Worm (Caenorhabditis elegans) whole organism, young adult: Measurements from ENCODE around the gene peli-1.

Source experiments
- F49E8.2 ChIP-seq: sonication (generic microtip); optimal IDR thresholded peaks from 3 replicates; lab custom pipeline; 2017; ENCODE audit warnings: missing genetic modification characterization, mild to moderate bottlenecking, missing compliant biosample characterization, antibody characterized with exemption, moderate library complexity; ENCODE audit not compliant: insufficient read depth
- F57A8.1 ChIP-seq: fragments of 200-800 bp; sonication (Bioruptor generic); optimal IDR thresholded peaks from 2 replicates; lab custom pipeline; 2018; ENCODE audit warnings: mild to moderate bottlenecking, missing genetic modification characterization, moderate library complexity, missing compliant biosample characterization
- Y53F4B.3 ChIP-seq: fragments of 200-800 bp; sonication (Bioruptor generic); IDR thresholded peaks from 2 replicates; pipeline ENCODE4 v1.3.6; 2022; ENCODE audit warnings: missing genetic modification reagents, missing genetic modification characterization, missing compliant biosample characterization
- Y53G8AR.9 ChIP-seq: fragments of 200-800 bp; sonication (Bioruptor generic); conservative IDR thresholded peaks from 2 replicates; pipeline ENCODE4 v1.3.6; 2022; ENCODE audit warnings: missing genetic modification reagents, missing genetic modification characterization, missing compliant biosample characterization
- Y56A3A.18 ChIP-seq: fragments of 200-800 bp; sonication (Bioruptor generic); IDR thresholded peaks from 2 replicates; pipeline ENCODE4 v1.3.6; 2022; ENCODE audit warnings: missing genetic modification reagents, missing genetic modification characterization, missing compliant biosample characterization
- ZK185.1 ChIP-seq: sonication (generic microtip); optimal IDR thresholded peaks from 2 replicates; lab custom pipeline; 2016; ENCODE audit warnings: mild to moderate bottlenecking, missing genetic modification characterization, missing compliant biosample characterization; ENCODE audit not compliant: poor library complexity, severe bottlenecking
- ama-1 ChIP-seq, 3 experiments: fragments of 150-350 bp in 1 of 3; sonication (generic microtip) in 2 of 3; optimal IDR thresholded peaks; 2 replicates each; lab custom pipeline; 2014 to 2018; ENCODE audit warnings: missing biosample characterization in 2 of 3, missing genetic modification characterization in 2 of 3, missing genetic modification reagents in 2 of 3
- aptf-3 ChIP-seq: fragments of 200-800 bp; sonication (Bioruptor generic); IDR thresholded peaks from 2 replicates; pipeline ENCODE4 v1.3.6; 2022; ENCODE audit warnings: missing genetic modification characterization, missing compliant biosample characterization
- attf-6 ChIP-seq: fragments of 200-800 bp; sonication (Bioruptor generic); IDR thresholded peaks from 2 replicates; pipeline ENCODE4 v1.3.6; 2022; ENCODE audit warnings: missing genetic modification reagents, missing genetic modification characterization, missing compliant biosample characterization
- bed-1 ChIP-seq: fragments of 200-800 bp; sonication (Bioruptor generic); IDR thresholded peaks from 2 replicates; pipeline ENCODE4 v1.3.6; 2022; ENCODE audit warnings: missing genetic modification reagents, missing genetic modification characterization, missing compliant biosample characterization
- ceh-79 ChIP-seq: sonication (generic microtip); optimal IDR thresholded peaks from 2 replicates; lab custom pipeline; 2017; ENCODE audit warnings: mild to moderate bottlenecking, missing genetic modification characterization, missing compliant biosample characterization
- ceh-91 ChIP-seq: fragments of 200-800 bp; sonication (Bioruptor generic); IDR thresholded peaks from 2 replicates; pipeline ENCODE4 v1.3.6; 2022; ENCODE audit warnings: missing genetic modification reagents, missing genetic modification characterization, missing compliant biosample characterization
- dox-1 ChIP-seq: fragments of 200-800 bp; sonication (Bioruptor generic); IDR thresholded peaks from 2 replicates; pipeline ENCODE4 v1.3.6; 2022; ENCODE audit warnings: missing genetic modification reagents, missing genetic modification characterization, missing compliant biosample characterization
- dpl-1 ChIP-seq: fragments of 150-350 bp; optimal IDR thresholded peaks from 2 replicates; lab custom pipeline; 2014; ENCODE audit warnings: missing biosample characterization, missing genetic modification reagents, missing genetic modification characterization
- ekl-4 ChIP-seq: fragments of 200-800 bp; sonication (Bioruptor generic); IDR thresholded peaks from 2 replicates; pipeline ENCODE4 v1.3.6; 2022; ENCODE audit warnings: missing genetic modification reagents, missing genetic modification characterization, missing compliant biosample characterization
- gei-17 ChIP-seq: fragments of 200-800 bp; sonication (Bioruptor generic); optimal IDR thresholded peaks from 2 replicates; lab custom pipeline; 2018; ENCODE audit warnings: mild to moderate bottlenecking, missing genetic modification characterization, missing compliant biosample characterization
- hlh-12 ChIP-seq: sonication (generic microtip); optimal IDR thresholded peaks from 2 replicates; lab custom pipeline; 2016; ENCODE audit warnings: missing genetic modification characterization, missing compliant biosample characterization
- hmg-20 ChIP-seq: fragments of 200-800 bp; sonication (Bioruptor generic); IDR thresholded peaks from 2 replicates; pipeline ENCODE4 v1.3.6; 2022; ENCODE audit warnings: missing genetic modification reagents, missing genetic modification characterization, missing compliant biosample characterization
- hrde-1 ChIP-seq: sonication (generic microtip); optimal IDR thresholded peaks from 2 replicates; lab custom pipeline; 2016; ENCODE audit warnings: missing genetic modification characterization, mild to moderate bottlenecking, missing compliant biosample characterization, moderate library complexity, missing genotype, missing genetic modification reagents, borderline replicate concordance
- lag-1 ChIP-seq: fragments of 200-800 bp; sonication (Bioruptor generic); IDR thresholded peaks from 2 replicates; pipeline ENCODE4 v1.3.6; 2022; ENCODE audit warnings: missing genetic modification reagents, missing genetic modification characterization, missing compliant biosample characterization
- let-607 ChIP-seq, 2 experiments: fragments of 200-800 bp in 1 of 2; sonication (Bioruptor generic) in 1 of 2; sonication (generic microtip) in 1 of 2; optimal IDR thresholded peaks; 2 replicates each; lab custom pipeline; 2016 to 2018; ENCODE audit warnings: mild to moderate bottlenecking in 2 of 2, missing compliant biosample characterization in 2 of 2, missing genetic modification characterization in 2 of 2, moderate library complexity in 2 of 2, missing genotype in 1 of 2
- lir-1 ChIP-seq: fragments of 200-800 bp; sonication (Bioruptor generic); conservative IDR thresholded peaks from 2 replicates; pipeline ENCODE4 v1.3.6; 2022; ENCODE audit warnings: missing genetic modification reagents, missing genetic modification characterization, missing compliant biosample characterization
- mes-4 ChIP-seq: sonication (generic microtip); optimal IDR thresholded peaks from 2 replicates; lab custom pipeline; 2016; ENCODE audit warnings: missing genotype, missing genetic modification characterization, missing compliant biosample characterization
- nfya-2 ChIP-seq: fragments of 200-800 bp; sonication (Bioruptor generic); IDR thresholded peaks from 2 replicates; pipeline ENCODE4 v1.3.6; 2022; ENCODE audit warnings: missing genetic modification reagents, missing genetic modification characterization, missing compliant biosample characterization
- snpc-3.4 ChIP-seq: sonication (generic microtip); optimal IDR thresholded peaks from 2 replicates; lab custom pipeline; 2017; ENCODE audit warnings: missing genetic modification characterization, mild to moderate bottlenecking, missing compliant biosample characterization, antibody characterized with exemption, moderate library complexity, missing genotype, missing genetic modification reagents
- somi-1 ChIP-seq: fragments of 200-800 bp; sonication (Bioruptor generic); optimal IDR thresholded peaks from 2 replicates; lab custom pipeline; 2018; ENCODE audit warnings: mild to moderate bottlenecking, missing genetic modification characterization, missing compliant biosample characterization
- tbx-9 ChIP-seq: sonication (generic microtip); optimal IDR thresholded peaks from 2 replicates; lab custom pipeline; 2016; ENCODE audit warnings: borderline replicate concordance, missing genetic modification characterization, inconsistent platforms, missing compliant biosample characterization
- unc-62 ChIP-seq: fragments of 150-350 bp; optimal IDR thresholded peaks from 2 replicates; lab custom pipeline; 2014; ENCODE audit warnings: missing biosample characterization, missing genetic modification reagents, missing genetic modification characterization
- zfh-2 ChIP-seq: fragments of 200-800 bp; sonication (Bioruptor generic); conservative IDR thresholded peaks from 2 replicates; pipeline ENCODE4 v1.3.6; 2022; ENCODE audit warnings: missing genetic modification reagents, missing genetic modification characterization, missing compliant biosample characterization
- zim-3 ChIP-seq: sonication (generic microtip); optimal IDR thresholded peaks from 2 replicates; lab custom pipeline; 2017; ENCODE audit warnings: mild to moderate bottlenecking, missing genetic modification characterization, moderate library complexity, missing compliant biosample characterization
- ztf-18 ChIP-seq: sonication (generic microtip); optimal IDR thresholded peaks from 2 replicates; lab custom pipeline; 2016; ENCODE audit warnings: missing genotype, mild to moderate bottlenecking, missing genetic modification characterization, missing compliant biosample characterization
- ztf-22 ChIP-seq: fragments of 200-800 bp; sonication (Bioruptor generic); optimal IDR thresholded peaks from 2 replicates; lab custom pipeline; 2018; ENCODE audit warnings: mild to moderate bottlenecking, missing genetic modification characterization, moderate library complexity, missing compliant biosample characterization

The peli-1 gene

DNA sequence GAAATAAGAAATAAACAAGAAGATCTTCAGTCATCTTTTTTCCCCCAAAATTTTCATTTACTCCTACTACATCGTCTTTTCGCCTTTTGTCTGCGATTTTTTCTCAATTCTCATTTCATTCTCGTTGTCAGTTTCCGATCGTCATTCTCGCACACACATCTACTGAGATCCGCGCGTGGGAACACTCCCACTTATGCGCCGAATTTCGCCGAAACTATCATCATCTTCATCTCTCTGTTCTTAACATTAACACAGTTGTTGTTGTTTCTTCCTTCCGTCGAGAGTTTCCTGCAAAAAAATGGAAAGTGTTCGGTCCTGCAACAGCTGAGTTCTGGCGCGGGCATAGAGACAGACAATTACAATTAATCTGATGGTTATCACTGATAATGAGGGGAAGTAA, 8.0 kb upstream of the peli-1 start:
- TF ChIP-seq zfh-2 (GFP tag; lab: Robert Waterston, UW) (no peak), somi-1 (GFP tag; lab: Kevin White, UChicago) (peak; percentile 57), lag-1 (GFP tag; lab: Robert Waterston, UW) (no peak)

DNA sequence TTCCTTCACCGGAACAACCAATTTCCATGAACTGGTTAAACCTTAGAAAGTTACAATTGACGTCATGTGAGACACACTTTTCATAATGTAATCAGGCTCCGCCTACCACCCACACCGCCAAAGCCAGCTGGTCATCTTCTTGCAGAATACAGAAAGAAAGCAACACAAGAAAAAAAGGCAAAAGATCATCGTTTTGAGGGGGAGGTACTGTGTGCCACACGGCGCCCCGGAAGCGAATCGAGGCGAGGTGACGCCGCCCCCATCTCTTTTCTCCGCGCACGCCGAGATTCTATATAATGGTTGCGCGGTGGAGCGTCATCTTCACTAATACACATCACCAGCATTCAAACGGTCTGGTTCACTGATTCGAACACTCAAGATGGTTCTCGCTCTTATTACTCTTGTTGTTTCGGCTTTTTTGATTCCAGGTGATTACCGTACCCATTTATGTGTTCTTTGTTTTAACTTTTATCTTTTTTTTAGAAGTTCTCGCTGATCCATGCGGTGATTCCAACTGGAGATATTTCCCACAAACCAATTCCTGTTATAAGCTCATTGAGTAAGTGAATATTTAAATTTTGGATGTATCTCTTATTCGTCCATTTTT, 5.7 kb upstream of the peli-1 start, which contains the start of gene clec-1:
TSS of gene clec-1 (plus strand) at position 320 of the 607 bp plus-strand sequence.
- no peak for TF ChIP-seq nfya-2 (GFP tag; lab: Robert Waterston, UW)
- peak; percentile 45 for TF ChIP-seq ama-1 (optimal IDR thresholded peaks at IDR 0.05; lab: Kevin White, UChicago)
- TF ChIP-seq ama-1 (GFP tag; optimal IDR thresholded peaks at IDR 0.05; lab: Kevin White, UChicago): no peak
- 0 out of 2 replicates have a peak, but pooled peaks have one; percentile 17 for TF ChIP-seq aptf-3 (GFP tag; lab: Robert Waterston, UW)
- TF ChIP-seq F57A8.1 (GFP tag; lab: Kevin White, UChicago): no peak
- TF ChIP-seq zim-3: no peak
- TF ChIP-seq lag-1 (GFP tag; lab: Robert Waterston, UW): no peak

ce11 chrV:5701106-5701505, 4.5 kb upstream of the peli-1 start:
- TF ChIP-seq ZK185.1 (tag; lab: Kevin White, UChicago) (peak; percentile 39), ekl-4 (GFP tag; lab: Robert Waterston, UW) (no peak), tbx-9 (tag; lab: Kevin White, UChicago) (no peak), unc-62 (GFP tag; lab: Kevin White, UChicago) (no peak), Y53F4B.3 (no peak), Y53G8AR.9 (GFP tag; lab: Robert Waterston, UW) (0 out of 2 replicates have a peak, but pooled peaks have one; percentile 19)

- TF ChIP-seq attf-6 (no peak), dpl-1 (GFP tag; lab: Kevin White, UChicago) (no peak), ztf-18 (tag; lab: Kevin White, UChicago) (no peak), hlh-12 (tag; lab: Kevin White, UChicago) (no peak), hrde-1 (tag; lab: Kevin White, UChicago) (no peak), ceh-91 (GFP tag; lab: Robert Waterston, UW) (no peak), let-607 (tag; optimal IDR thresholded peaks at IDR 0.05; lab: Kevin White, UChicago) (no peak), ztf-22 (GFP tag; lab: Kevin White, UChicago) (no peak), nfya-2 (GFP tag; lab: Robert Waterston, UW) (no peak), gei-17 (GFP tag; lab: Kevin White, UChicago) (no peak), hmg-20 (GFP tag; lab: Robert Waterston, UW) (no peak), bed-1 (GFP tag; lab: Robert Waterston, UW) (no peak), dox-1 (no peak), mes-4 (tag; lab: Kevin White, UChicago) (no peak), snpc-3.4 (no peak), ceh-79 (no peak), Y56A3A.18 (GFP tag; lab: Robert Waterston, UW) (no peak), lir-1 (GFP tag; lab: Robert Waterston, UW) (no peak), F49E8.2 (no peak)
These were observed 1.1 kb upstream of the peli-1 start for ce11 chrV:5704467-5704866.
